Worm (Caenorhabditis elegans): Measurements from ENCODE around the gene F23A7.1.
A peak's percentile ranks its signal among the peaks of the same experiment; 100 is the strongest.

The F23A7.1 gene

DNA sequence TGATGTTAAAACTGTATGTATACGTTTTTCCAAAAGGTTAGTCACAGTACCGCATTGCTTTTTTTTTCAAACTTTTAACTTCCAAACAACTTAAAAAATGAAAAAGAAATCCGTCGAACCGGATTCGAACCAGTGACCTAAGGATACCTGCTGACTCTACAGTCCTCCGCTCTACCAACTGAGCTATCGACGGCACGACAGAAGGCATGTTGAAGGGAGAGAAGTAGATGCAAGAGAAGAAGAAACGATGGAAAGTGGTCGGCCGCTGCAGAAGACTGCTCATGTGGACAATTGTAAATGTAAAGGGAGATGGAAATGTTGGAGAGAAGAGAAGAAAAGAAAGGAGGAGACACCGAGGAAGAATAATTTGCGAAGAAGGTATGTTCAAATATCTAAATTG lies 7.5 kb upstream of the F23A7.1 start (continued):
- TF ChIP-seq F10E7.11 (tag; optimal IDR thresholded peaks at IDR 0.05): peak; percentile 77
- TF ChIP-seq nfyb-1 (GFP tag; IDR thresholded peaks at IDR 0.05): peak; percentile 93
- TF ChIP-seq madf-6 (GFP tag; IDR thresholded peaks at IDR 0.05): peak; percentile 77
- peak; percentile 89 for TF ChIP-seq egl-18 (GFP tag; IDR thresholded peaks at IDR 0.05)
- peak; percentile 93 for TF ChIP-seq ztf-26 (tag; optimal IDR thresholded peaks at IDR 0.05)
- TF ChIP-seq F39B2.1 (GFP tag; IDR thresholded peaks at IDR 0.05): peak; percentile 84; the same call in 1 of the 2 replicates
- TF ChIP-seq F49E8.2 (tag; optimal IDR thresholded peaks at IDR 0.05; ENCODE audit: insufficient read depth): peak; percentile 47
- TF ChIP-seq mcd-1 (GFP tag; IDR thresholded peaks at IDR 0.05): peak; percentile 81
- TF ChIP-seq him-1 (tag; optimal IDR thresholded peaks at IDR 0.05): peak; percentile 37
- TF ChIP-seq ceh-79 (tag; optimal IDR thresholded peaks at IDR 0.05): no peak
- TF ChIP-seq hrde-1 (tag; optimal IDR thresholded peaks at IDR 0.05; ENCODE audit: borderline replicate concordance): peak; percentile 56
- peak; percentile 89; the same call in 1 of the 2 replicates for TF ChIP-seq ceh-58 (GFP tag; IDR thresholded peaks at IDR 0.05)
- TF ChIP-seq Y67H2A.10 (GFP tag; conservative IDR thresholded peaks at IDR 0.05): 0 out of 2 replicates have a peak, but pooled peaks have one; percentile 34
- peak; percentile 85 for TF ChIP-seq T07F8.4 (tag; optimal IDR thresholded peaks at IDR 0.05)
- TF ChIP-seq nhr-80 (tag; optimal IDR thresholded peaks at IDR 0.05): peak; percentile 54
- TF ChIP-seq sdz-38 (tag; optimal IDR thresholded peaks at IDR 0.05): no peak
- peak; percentile 67 for TF ChIP-seq ets-4 (GFP tag; optimal IDR thresholded peaks at IDR 0.05)
- peak; percentile 85 for TF ChIP-seq chd-7 (tag; optimal IDR thresholded peaks at IDR 0.05)
- 0 out of 2 replicates have a peak, but pooled peaks have one; percentile 26 for TF ChIP-seq aptf-2 (GFP tag; conservative IDR thresholded peaks at IDR 0.05)
- TF ChIP-seq lsl-1 (GFP tag; optimal IDR thresholded peaks at IDR 0.05): no peak
- no peak for TF ChIP-seq unc-62 (GFP tag; optimal IDR thresholded peaks at IDR 0.05)
- peak; percentile 76; the same call in 1 of the 2 replicates for TF ChIP-seq attf-6 (GFP tag; IDR thresholded peaks at IDR 0.05)
- TF ChIP-seq dpl-1 (GFP tag; optimal IDR thresholded peaks at IDR 0.05): peak; percentile 16
- peak; percentile 68 for TF ChIP-seq mes-4 (tag; optimal IDR thresholded peaks at IDR 0.05)
- no peak for TF ChIP-seq ama-1 (optimal IDR thresholded peaks at IDR 0.05)
- TF ChIP-seq ama-1 (GFP tag; optimal IDR thresholded peaks at IDR 0.05): peak; percentile 84
- peak; percentile 40 for TF ChIP-seq attf-5 (GFP tag; optimal IDR thresholded peaks at IDR 0.05)
- TF ChIP-seq ztf-18 (tag; optimal IDR thresholded peaks at IDR 0.05): peak; percentile 59
- 0 out of 2 replicates have a peak, but pooled peaks have one; percentile 74 for TF ChIP-seq bed-1 (GFP tag; IDR thresholded peaks at IDR 0.05)
- no peak for TF ChIP-seq Y79H2A.3 (GFP tag; conservative IDR thresholded peaks at IDR 0.05)
- peak; percentile 80 for TF ChIP-seq zim-3 (tag; optimal IDR thresholded peaks at IDR 0.05)
- TF ChIP-seq Y53F4B.3 (GFP tag; IDR thresholded peaks at IDR 0.05): no peak
- peak; percentile 62 for TF ChIP-seq nhr-27 (tag; optimal IDR thresholded peaks at IDR 0.05)
- TF ChIP-seq egl-44 (GFP tag; IDR thresholded peaks at IDR 0.05): peak; percentile 97
- peak; percentile 41 for TF ChIP-seq unc-130 (GFP tag; optimal IDR thresholded peaks at IDR 0.05)
- no peak for TF ChIP-seq hlh-26 (GFP tag; conservative IDR thresholded peaks at IDR 0.05)
- peak; percentile 75 for TF ChIP-seq B0035.1 (tag; optimal IDR thresholded peaks at IDR 0.05)
- TF ChIP-seq ceh-40 (GFP tag; IDR thresholded peaks at IDR 0.05): peak; percentile 80
- peak; percentile 91 for TF ChIP-seq fkh-3 (tag; optimal IDR thresholded peaks at IDR 0.05)
- peak; percentile 81 for TF ChIP-seq die-1 (tag; optimal IDR thresholded peaks at IDR 0.05)
- TF ChIP-seq cebp-2 (GFP tag; IDR thresholded peaks at IDR 0.05): peak; percentile 91; the same call in 1 of the 2 replicates
- peak; percentile 96 for TF ChIP-seq lin-40 (tag; optimal IDR thresholded peaks at IDR 0.05)
- TF ChIP-seq madf-10 (tag; optimal IDR thresholded peaks at IDR 0.05): peak; percentile 90
- peak; percentile 80; the same call in 1 of the 2 replicates for TF ChIP-seq ztf-28 (GFP tag; IDR thresholded peaks at IDR 0.05)
- peak; percentile 53; the same call in 1 of the 2 replicates for TF ChIP-seq hsf-1 (GFP tag; IDR thresholded peaks at IDR 0.05)
- TF ChIP-seq madf-8 (GFP tag; conservative IDR thresholded peaks at IDR 0.05): peak; percentile 51
- TF ChIP-seq K12H6.12 (tag; optimal IDR thresholded peaks at IDR 0.05): peak; percentile 69
- peak; percentile 97 for TF ChIP-seq lin-26 (GFP tag; IDR thresholded peaks at IDR 0.05)
- peak; percentile 89 for TF ChIP-seq ekl-4 (GFP tag; IDR thresholded peaks at IDR 0.05)
